Worm (Caenorhabditis elegans): ENCODE data around the gene C17F4.2.

DNA sequence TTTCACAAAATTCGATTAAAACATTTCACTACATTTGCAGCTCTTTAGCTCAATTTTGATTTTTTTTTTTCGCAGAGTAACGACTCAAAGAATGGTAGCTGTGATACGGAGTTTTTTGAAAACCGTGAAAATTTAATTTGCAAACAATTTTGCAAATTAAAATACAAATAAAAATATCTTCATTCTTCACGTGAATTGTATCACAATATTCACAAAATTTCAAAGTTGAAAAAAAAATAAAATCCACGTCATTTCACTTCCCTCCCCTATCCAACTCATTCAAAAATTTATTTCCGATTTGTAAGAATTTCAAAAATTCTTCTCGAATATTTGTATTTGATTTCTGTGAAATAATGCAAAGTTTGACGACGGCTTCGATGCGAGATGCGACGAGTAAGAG is 30.2 kb downstream of the C17F4.2 start, which contains the start of gene wht-4:
- TF ChIP-seq him-1 (tag; optimal IDR thresholded peaks at IDR 0.05) (no peak), W03F9.2 (tag; optimal IDR thresholded peaks at IDR 0.05) (no peak), dao-5 (tag; optimal IDR thresholded peaks at IDR 0.05) (no peak)
